Worm (Caenorhabditis elegans) whole organism, late embryonic: ENCODE measurements around the gene tnt-4.

Source experiments
- nhr-11 ChIP-seq: fragments of 150-350 bp; optimal IDR thresholded peaks from 2 replicates; lab custom pipeline; 2014; ENCODE audit warnings: missing biosample characterization, missing genetic modification characterization
- pha-2 ChIP-seq: sonication (generic microtip); optimal IDR thresholded peaks from 2 replicates; lab custom pipeline; 2017; ENCODE audit warnings: mild to moderate bottlenecking, missing genetic modification characterization, missing compliant biosample characterization
- pros-1 ChIP-seq: fragments of 150-350 bp; optimal IDR thresholded peaks from 2 replicates; lab custom pipeline; 2014; ENCODE audit warnings: missing biosample characterization, missing genetic modification reagents, missing genetic modification characterization
- ttx-3 ChIP-seq: sonication (generic microtip); optimal IDR thresholded peaks from 2 replicates; lab custom pipeline; 2016; ENCODE audit warnings: missing genetic modification reagents, missing genetic modification characterization, missing compliant biosample characterization

ce11 chrV:2011777-2012176 is 19.1 kb upstream of the tnt-4 start, which contains the start of gene F59A7.7:
- TF ChIP-seq nhr-11 (tag; lab: Kevin White, UChicago) (no peak), pha-2 (no peak), ttx-3 (tag; lab: Kevin White, UChicago) (no peak), pros-1 (tag; lab: Kevin White, UChicago) (no peak)
